Fruit fly (Drosophila melanogaster): ENCODE results near the gene CG14933.

CG14933 gene

DNA sequence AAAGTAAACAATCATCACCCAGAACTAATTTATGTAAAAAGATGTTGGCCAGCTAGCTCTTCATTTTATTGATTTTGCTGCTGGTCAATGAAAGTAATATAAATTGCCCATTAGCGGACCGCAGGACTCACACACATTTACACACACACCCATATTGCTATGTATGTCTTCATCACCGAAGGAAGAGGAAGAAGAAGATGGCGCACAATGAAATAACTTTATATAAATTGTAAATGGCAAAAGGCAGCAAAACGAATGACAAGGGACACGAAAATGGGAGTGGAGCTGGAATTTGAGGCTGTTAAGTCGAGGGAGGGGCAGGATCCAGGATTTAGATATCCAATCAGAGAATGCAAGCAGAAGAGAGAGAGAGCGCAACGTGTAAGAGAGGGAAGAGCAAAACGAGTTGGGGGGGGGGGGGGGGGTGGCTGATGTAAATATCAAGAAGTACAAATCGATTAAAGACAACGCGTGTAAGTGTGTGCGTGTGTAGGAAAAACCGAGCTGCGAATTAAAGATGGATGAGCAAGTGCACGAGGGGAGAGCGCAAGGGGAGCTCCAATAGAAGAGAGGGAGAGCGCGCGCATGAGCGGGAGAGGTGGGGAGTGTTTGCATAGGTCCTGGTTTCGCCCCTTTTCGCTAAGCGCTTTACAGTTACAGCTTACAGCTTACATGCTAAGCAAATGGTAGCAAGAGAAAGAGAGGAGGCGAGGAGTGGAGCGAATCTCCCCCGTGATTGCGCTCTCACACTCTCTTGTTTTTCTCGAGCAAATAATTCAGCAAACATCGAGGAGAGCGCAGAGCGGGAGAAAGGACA, 38.2 kb upstream of the CG14933 start (continued):
- peak in 1 of 2 experiments; percentile 11 for TF ChIP-seq bsh (GFP tag; optimal IDR thresholded peaks at IDR 0.05)
- no peak for TF ChIP-seq Meics (GFP tag; optimal IDR thresholded peaks at IDR 0.05)
- peak; percentile 86 for TF ChIP-seq ewg (GFP tag; optimal IDR thresholded peaks at IDR 0.05)
- no peak for TF ChIP-seq CG9932 (GFP tag; IDR thresholded peaks at IDR 0.05)
- no peak for TF ChIP-seq CG12071 (GFP tag; optimal IDR thresholded peaks at IDR 0.05)
- no peak for TF ChIP-seq ro (GFP tag; IDR thresholded peaks at IDR 0.05)
- TF ChIP-seq nerfin-1 (tag; optimal IDR thresholded peaks at IDR 0.05) = no peak
- no peak for TF ChIP-seq fd96Cb (tag; optimal IDR thresholded peaks at IDR 0.05)
- TF ChIP-seq dati (GFP tag; IDR thresholded peaks at IDR 0.05) = no peak
- TF ChIP-seq CG11504 (tag; optimal IDR thresholded peaks at IDR 0.05) = no peak
- TF ChIP-seq CG15011 (GFP tag; optimal IDR thresholded peaks at IDR 0.05) = no peak
- no peak for TF ChIP-seq Abd-B (GFP tag; optimal IDR thresholded peaks at IDR 0.05)
- no peak for TF ChIP-seq D19A (tag; optimal IDR thresholded peaks at IDR 0.05)
- TF ChIP-seq HLH4C (GFP tag; IDR thresholded peaks at IDR 0.05; ENCODE audit: partially characterized antibody) = 0 out of 3 replicates have a peak, but pooled peaks have one; percentile 23
- TF ChIP-seq disco-r (GFP tag; optimal IDR thresholded peaks at IDR 0.05) = no peak
- TF ChIP-seq CG3065 (GFP tag; optimal IDR thresholded peaks at IDR 0.05) = no peak
- TF ChIP-seq nau (GFP tag; optimal IDR thresholded peaks at IDR 0.05) = no peak
- no peak for TF ChIP-seq CG9609 (GFP tag; optimal IDR thresholded peaks at IDR 0.05)
- TF ChIP-seq CG13424 (tag; optimal IDR thresholded peaks at IDR 0.05) = no peak
- no peak for TF ChIP-seq Elba2 (GFP tag; optimal IDR thresholded peaks at IDR 0.05)
- peak in 1 of 2 experiments; percentile 32 for TF ChIP-seq insv (GFP tag; optimal IDR thresholded peaks at IDR 0.05)
- no peak for TF ChIP-seq Aef1 (GFP tag; IDR thresholded peaks at IDR 0.05)
- TF ChIP-seq CG10321 (GFP tag; IDR thresholded peaks at IDR 0.05) = no peak
- TF ChIP-seq CG34376 (GFP tag; optimal IDR thresholded peaks at IDR 0.05) = no peak
- TF ChIP-seq CG17612 (GFP tag; IDR thresholded peaks at IDR 0.05) = no peak
- no peak; the same call in 2 of the 3 replicates for TF ChIP-seq B-H1 (GFP tag; IDR thresholded peaks at IDR 0.05)
- no peak for TF ChIP-seq CG13775 (GFP tag; optimal IDR thresholded peaks at IDR 0.05)
- no peak for TF ChIP-seq wek (GFP tag; optimal IDR thresholded peaks at IDR 0.05)
- peak; percentile 27 for TF ChIP-seq sens (GFP tag)
- TF ChIP-seq CG6175 (GFP tag; IDR thresholded peaks at IDR 0.05) = no peak
- TF ChIP-seq cato (GFP tag; optimal IDR thresholded peaks at IDR 0.05; ENCODE audit: borderline replicate concordance) = no peak
- TF ChIP-seq sisA (GFP tag; IDR thresholded peaks at IDR 0.05) = no peak
- TF ChIP-seq lilli (GFP tag; optimal IDR thresholded peaks at IDR 0.05) = no peak
- no peak for TF ChIP-seq CG6689 (GFP tag; IDR thresholded peaks at IDR 0.05)
- TF ChIP-seq gro (GFP tag; optimal IDR thresholded peaks at IDR 0.05) = no peak
- no peak for TF ChIP-seq E2f2 (GFP tag; IDR thresholded peaks at IDR 0.05)
- no peak for TF ChIP-seq Lpt (GFP tag; optimal IDR thresholded peaks at IDR 0.05)
- TF ChIP-seq CG31365 (tag; optimal IDR thresholded peaks at IDR 0.05) = no peak
- no peak for TF ChIP-seq her (GFP tag; optimal IDR thresholded peaks at IDR 0.05)
- TF ChIP-seq CG2889 (GFP tag; IDR thresholded peaks at IDR 0.05) = no peak
- TF ChIP-seq dysf (GFP tag; IDR thresholded peaks at IDR 0.05) = no peak
- no peak for TF ChIP-seq ind (GFP tag; optimal IDR thresholded peaks at IDR 0.05)
- TF ChIP-seq CG1792 (GFP tag; optimal IDR thresholded peaks at IDR 0.05) = no peak
- TF ChIP-seq CG16815 (GFP tag; optimal IDR thresholded peaks at IDR 0.05) = no peak
- TF ChIP-seq Dbx (GFP tag; IDR thresholded peaks at IDR 0.05) = no peak
- TF ChIP-seq CG11696 (GFP tag; IDR thresholded peaks at IDR 0.05) = no peak
- peak; percentile 99 for TF ChIP-seq crol (GFP tag; IDR thresholded peaks at IDR 0.05)
- TF ChIP-seq nom (GFP tag; optimal IDR thresholded peaks at IDR 0.05) = peak; percentile 28
- no peak for TF ChIP-seq CG5180 (GFP tag; optimal IDR thresholded peaks at IDR 0.05)
- no peak for TF ChIP-seq vnd (GFP tag; IDR thresholded peaks at IDR 0.05; ENCODE audit: partially characterized antibody)
